Fruit fly (Drosophila melanogaster): Measurements from ENCODE around the gene Grl36b.

- TF ChIP-seq Mio (GFP tag; optimal IDR thresholded peaks at IDR 0.05) (no peak), rgr (GFP tag; optimal IDR thresholded peaks at IDR 0.05) (no peak), psq (GFP tag; optimal IDR thresholded peaks at IDR 0.05) (no peak), Sp1 (GFP tag; optimal IDR thresholded peaks at IDR 0.05) (no peak), Vsx2 (GFP tag; optimal IDR thresholded peaks at IDR 0.05; ENCODE audit: partially characterized antibody) (no peak)
Observed at dm6 chr2L:18096268-18096667, 29.3 kb downstream of the Grl36b start, which contains the start of gene Slc25A46b.
